Fruit fly (Drosophila melanogaster) whole organism, embryonic: ENCODE measurements around the gene NKCC.

Experiments used
- Bgb ChIP-seq: fragments of 200-800 bp; sonication (Bioruptor generic); IDR thresholded peaks from 2 replicates; pipeline ENCODE4 v1.3.6; 2022; ENCODE audit warnings: missing biosample characterization, missing genetic modification characterization; ENCODE audit not compliant: partially characterized antibody
- CG10979 ChIP-seq: fragments of 200-800 bp; sonication (Bioruptor generic); optimal IDR thresholded peaks from 2 replicates; lab custom pipeline; 2018; ENCODE audit warnings: missing biosample characterization, mild to moderate bottlenecking, missing genetic modification characterization, moderate library complexity
- CG12219 ChIP-seq: fragments of 200-800 bp; sonication (Bioruptor generic); optimal IDR thresholded peaks from 3 replicates; lab custom pipeline; 2018; ENCODE audit warnings: missing biosample characterization, mild to moderate bottlenecking, missing genetic modification characterization
- CG12769 ChIP-seq: fragments of 200-800 bp; sonication (Bioruptor generic); optimal IDR thresholded peaks from 2 replicates; lab custom pipeline; 2019; ENCODE audit warnings: missing biosample characterization, mild to moderate bottlenecking, missing genetic modification characterization, moderate library complexity
- CG13624 ChIP-seq: fragments of 200-800 bp; sonication (Bioruptor generic); optimal IDR thresholded peaks from 2 replicates; lab custom pipeline; 2016; ENCODE audit warnings: missing biosample characterization, missing genetic modification characterization
- CG14710 ChIP-seq: fragments of 200-800 bp; sonication (Bioruptor generic); optimal IDR thresholded peaks from 3 replicates; lab custom pipeline; 2019; ENCODE audit warnings: missing biosample characterization, mild to moderate bottlenecking, missing genetic modification characterization, moderate library complexity
- CG14860 ChIP-seq: fragments of 200-800 bp; sonication (Bioruptor generic); IDR thresholded peaks from 3 replicates; pipeline ENCODE4 v1.3.6; 2022; ENCODE audit warnings: missing biosample characterization, missing genetic modification characterization; ENCODE audit not compliant: partially characterized antibody
- CG15269 ChIP-seq: fragments of 200-800 bp; sonication (Bioruptor generic); optimal IDR thresholded peaks from 2 replicates; lab custom pipeline; 2018; ENCODE audit warnings: missing biosample characterization, mild to moderate bottlenecking, missing genetic modification characterization, moderate library complexity
- CG16813 ChIP-seq: fragments of 200-800 bp; sonication (Bioruptor generic); IDR thresholded peaks from 3 replicates; pipeline ENCODE4 v1.3.6; 2022; ENCODE audit warnings: missing biosample characterization, missing genetic modification characterization; ENCODE audit not compliant: partially characterized antibody
- CG17359 ChIP-seq: fragments of 200-800 bp; sonication (Bioruptor generic); optimal IDR thresholded peaks from 3 replicates; lab custom pipeline; 2018; ENCODE audit warnings: missing biosample characterization, mild to moderate bottlenecking, missing genetic modification characterization, moderate library complexity
- CG17612 ChIP-seq: fragments of 200-800 bp; sonication (Bioruptor generic); IDR thresholded peaks from 2 replicates; pipeline ENCODE4 v1.3.6; 2022; ENCODE audit warnings: missing biosample characterization, missing genetic modification characterization
- CG1832 ChIP-seq: fragments of 200-800 bp; sonication (Bioruptor generic); optimal IDR thresholded peaks from 2 replicates; lab custom pipeline; 2017; ENCODE audit warnings: missing biosample characterization, mild to moderate bottlenecking, missing genetic modification characterization, inconsistent platforms
- CG2129 ChIP-seq: fragments of 200-800 bp; sonication (Bioruptor generic); IDR thresholded peaks from 2 replicates; pipeline ENCODE4 v1.3.6; 2022; ENCODE audit warnings: missing biosample characterization, missing genetic modification characterization; ENCODE audit not compliant: partially characterized antibody
- CG2712 ChIP-seq: fragments of 200-800 bp; optimal IDR thresholded peaks from 3 replicates; lab custom pipeline; 2019; ENCODE audit warnings: missing biosample characterization, mild to moderate bottlenecking, missing genetic modification characterization, moderate library complexity
- CG3407 ChIP-seq: fragments of 200-800 bp; sonication (Bioruptor generic); optimal IDR thresholded peaks from 2 replicates; lab custom pipeline; 2018; ENCODE audit warnings: missing biosample characterization, mild to moderate bottlenecking, missing genetic modification characterization
- CG34376 ChIP-seq: fragments of 200-800 bp; sonication (Bioruptor generic); optimal IDR thresholded peaks from 2 replicates; lab custom pipeline; 2018; ENCODE audit warnings: missing biosample characterization, mild to moderate bottlenecking, missing genetic modification characterization
- CG3838 ChIP-seq: fragments of 200-800 bp; sonication (Bioruptor generic); optimal IDR thresholded peaks from 3 replicates; lab custom pipeline; 2016; ENCODE audit warnings: missing biosample characterization, missing genetic modification characterization
- CG6791 ChIP-seq: fragments of 200-800 bp; sonication (Bioruptor generic); IDR thresholded peaks from 3 replicates; pipeline ENCODE4 v1.3.6; 2022; ENCODE audit warnings: missing biosample characterization, missing genetic modification characterization; ENCODE audit not compliant: partially characterized antibody
- CG9876 ChIP-seq: fragments of 200-800 bp; sonication (Bioruptor generic); optimal IDR thresholded peaks from 2 replicates; lab custom pipeline; 2016; ENCODE audit warnings: missing biosample characterization, missing genetic modification characterization
- Chrac-16 ChIP-seq: fragments of 200-800 bp; sonication (Bioruptor generic); optimal IDR thresholded peaks from 3 replicates; lab custom pipeline; 2016; ENCODE audit warnings: missing biosample characterization, missing genetic modification characterization
- Dfd ChIP-seq, 2 experiments: fragments of >200 bp; optimal IDR thresholded peaks; 2 replicates each; lab custom pipeline; 2017; ENCODE audit warnings: missing biosample characterization in 2 of 2, missing genetic modification characterization in 2 of 2
- Dll ChIP-seq: fragments of 200-800 bp; sonication (Bioruptor generic); IDR thresholded peaks from 4 replicates; pipeline ENCODE4 v1.3.6; 2022; ENCODE audit warnings: missing biosample characterization, missing genetic modification characterization; ENCODE audit not compliant: partially characterized antibody
- Gug ChIP-seq: fragments of 200-800 bp; sonication (Bioruptor generic); IDR thresholded peaks from 4 replicates; pipeline ENCODE4 v1.3.6; 2022; ENCODE audit warnings: missing biosample characterization, missing genetic modification characterization
- Hmr ChIP-seq: fragments of 200-800 bp; sonication (Bioruptor generic); optimal IDR thresholded peaks from 3 replicates; lab custom pipeline; 2017; ENCODE audit warnings: mild to moderate bottlenecking, missing biosample characterization, missing genetic modification reagents, missing genetic modification characterization
- Jarid2 ChIP-seq: fragments of 200-800 bp; sonication (Bioruptor generic); optimal IDR thresholded peaks from 3 replicates; lab custom pipeline; 2017; ENCODE audit warnings: mild to moderate bottlenecking, missing biosample characterization, missing genetic modification reagents, missing genetic modification characterization
- Lim3 ChIP-seq: fragments of 200-800 bp; sonication (Bioruptor generic); IDR thresholded peaks from 2 replicates; pipeline ENCODE4 v1.3.6; 2022; ENCODE audit warnings: missing biosample characterization, missing genetic modification characterization
- Opbp ChIP-seq: fragments of 200-800 bp; sonication (Bioruptor generic); IDR thresholded peaks from 3 replicates; pipeline ENCODE4 v1.3.6; 2022; ENCODE audit warnings: missing biosample characterization, missing genetic modification characterization; ENCODE audit not compliant: partially characterized antibody
- Poxn ChIP-seq: fragments of 200-800 bp; sonication (Bioruptor generic); IDR thresholded peaks from 2 replicates; pipeline ENCODE4 v1.3.6; 2022; ENCODE audit warnings: missing biosample characterization, missing genetic modification characterization
- al ChIP-seq: fragments of 200-800 bp; sonication (Bioruptor generic); IDR thresholded peaks from 2 replicates; pipeline ENCODE4 v1.3.6; 2022; ENCODE audit warnings: missing biosample characterization, missing genetic modification characterization
- aop ChIP-seq: fragments of 200-800 bp; sonication (Bioruptor generic); IDR thresholded peaks from 2 replicates; pipeline ENCODE4 v1.3.6; 2022; ENCODE audit warnings: missing biosample characterization, missing genetic modification characterization
- ato ChIP-seq: fragments of 200-800 bp; sonication (Bioruptor generic); IDR thresholded peaks from 2 replicates; pipeline ENCODE4 v1.3.6; 2022; ENCODE audit warnings: missing biosample characterization, missing genetic modification characterization; ENCODE audit not compliant: partially characterized antibody
- dan ChIP-seq: fragments of 200-800 bp; sonication (Bioruptor generic); IDR thresholded peaks from 2 replicates; pipeline ENCODE4 v1.3.6; 2022; ENCODE audit warnings: missing biosample characterization, missing genetic modification characterization
- eyg ChIP-seq: fragments of 200-800 bp; sonication (Bioruptor generic); optimal IDR thresholded peaks from 3 replicates; lab custom pipeline; 2016; ENCODE audit warnings: missing biosample characterization, missing genetic modification characterization
- gfzf ChIP-seq: fragments of 200-800 bp; sonication (Bioruptor generic); optimal IDR thresholded peaks from 2 replicates; lab custom pipeline; 2016; ENCODE audit warnings: missing biosample characterization, mild to moderate bottlenecking, missing genetic modification characterization, moderate library complexity
- h ChIP-seq: fragments of >200 bp; optimal IDR thresholded peaks from 2 replicates; lab custom pipeline; 2017
- kay ChIP-seq: fragments of 200-800 bp; sonication (Bioruptor generic); optimal IDR thresholded peaks from 2 replicates; lab custom pipeline; 2016; ENCODE audit warnings: missing biosample characterization, missing genetic modification characterization
- nerfin-2 ChIP-seq: fragments of 200-800 bp; sonication (Bioruptor generic); IDR thresholded peaks from 2 replicates; pipeline ENCODE4 v1.3.6; 2022; ENCODE audit warnings: missing biosample characterization, missing genetic modification characterization; ENCODE audit not compliant: partially characterized antibody
- onecut ChIP-seq: fragments of 200-800 bp; sonication (Bioruptor generic); IDR thresholded peaks from 2 replicates; pipeline ENCODE4 v1.3.6; 2022; ENCODE audit warnings: missing biosample characterization, missing genetic modification characterization
- org-1 ChIP-seq: fragments of 200-800 bp; sonication (Bioruptor generic); optimal IDR thresholded peaks from 2 replicates; lab custom pipeline; 2017; ENCODE audit warnings: missing biosample characterization, missing genetic modification characterization
- pho ChIP-seq: fragments of 200-800 bp; sonication (Bioruptor generic); optimal IDR thresholded peaks from 2 replicates; lab custom pipeline; 2016; ENCODE audit warnings: missing biosample characterization, missing genetic modification characterization
- salm ChIP-seq: fragments of 200-800 bp; sonication (Bioruptor generic); optimal IDR thresholded peaks from 2 replicates; lab custom pipeline; 2018; ENCODE audit warnings: missing biosample characterization, mild to moderate bottlenecking, missing genetic modification characterization
- schlank ChIP-seq: fragments of 200-800 bp; sonication (Bioruptor generic); optimal IDR thresholded peaks from 2 replicates; lab custom pipeline; 2018; ENCODE audit warnings: missing biosample characterization, mild to moderate bottlenecking, missing genetic modification characterization
- sd ChIP-seq: fragments of 200-800 bp; sonication (Bioruptor generic); optimal IDR thresholded peaks from 3 replicates; lab custom pipeline; 2018; ENCODE audit warnings: missing biosample characterization, mild to moderate bottlenecking, missing genetic modification characterization, moderate library complexity
- sens-2 ChIP-seq: fragments of 200-800 bp; sonication (Bioruptor generic); IDR thresholded peaks from 2 replicates; pipeline ENCODE4 v1.3.6; 2022; ENCODE audit warnings: missing biosample characterization, missing genetic modification characterization
- sima ChIP-seq: fragments of 200-800 bp; sonication (Bioruptor generic); optimal IDR thresholded peaks from 2 replicates; lab custom pipeline; 2016; ENCODE audit warnings: missing biosample characterization, missing genetic modification characterization
- tap ChIP-seq: fragments of 200-800 bp; optimal IDR thresholded peaks from 3 replicates; lab custom pipeline; 2019; ENCODE audit warnings: missing biosample characterization, mild to moderate bottlenecking, missing genetic modification characterization, moderate library complexity
- tna ChIP-seq: fragments of 200-800 bp; sonication (Bioruptor generic); IDR thresholded peaks from 2 replicates; pipeline ENCODE4 v1.3.6; 2022; ENCODE audit warnings: missing biosample characterization, missing genetic modification characterization; ENCODE audit not compliant: partially characterized antibody
- unc-4 ChIP-seq: fragments of 200-800 bp; sonication (Bioruptor generic); IDR thresholded peaks from 2 replicates; pipeline ENCODE4 v1.3.6; 2022; ENCODE audit warnings: missing biosample characterization, missing genetic modification characterization; ENCODE audit not compliant: partially characterized antibody

The NKCC gene

DNA sequence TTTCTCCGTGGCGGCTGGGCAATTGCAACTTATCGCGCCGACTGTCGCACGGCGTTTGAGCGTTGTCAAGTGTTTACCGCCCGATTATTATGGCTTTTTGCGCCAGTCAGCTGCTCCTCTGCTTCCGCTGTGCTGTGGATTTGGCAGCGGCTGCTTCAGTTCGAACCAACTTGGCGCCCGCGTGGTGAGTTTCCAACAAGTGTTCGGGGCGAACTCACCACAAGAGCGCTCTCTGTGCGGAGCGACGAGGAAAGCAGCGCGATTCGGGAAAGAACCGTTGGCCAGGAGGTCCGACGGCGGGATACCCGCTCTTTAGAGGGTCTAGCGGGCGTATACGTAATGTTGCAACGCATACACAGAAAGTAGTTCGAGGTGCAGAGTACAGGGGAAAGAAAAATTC, at the start of gene NKCC (continued):
- TF ChIP-seq CG12769 (tag; lab: Kevin White, UChicago) (peak; percentile 30), Dfd (GFP tag; optimal IDR thresholded peaks at IDR 0.05; lab: Kevin White, UChicago) (no peak), CG34376 (GFP tag; lab: Kevin White, UChicago) (peak; percentile 15), CG3838 (GFP tag; lab: Kevin White, UChicago) (no peak), Jarid2 (GFP tag; lab: Kevin White, UChicago) (no peak)

DNA sequence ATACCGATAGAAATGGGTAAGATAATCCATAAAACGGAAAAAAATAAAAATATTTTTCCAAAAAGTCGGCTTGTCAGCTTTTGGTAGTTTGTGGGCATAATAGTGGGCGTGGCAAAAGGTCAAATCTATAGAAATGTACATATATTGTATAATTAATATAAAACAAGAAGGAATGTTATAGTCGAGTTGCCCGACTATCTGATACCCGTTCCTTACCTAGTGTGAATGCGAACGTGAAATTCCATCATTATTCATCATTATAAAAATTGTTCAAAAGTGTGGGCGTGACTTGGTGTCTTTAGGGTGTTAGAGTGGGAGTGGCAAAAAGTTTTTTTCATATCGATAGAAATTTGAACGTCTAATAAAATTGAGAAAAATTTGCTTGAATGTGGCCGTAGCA, 49.1 kb upstream of the NKCC start:
- no peak for TF ChIP-seq Poxn (GFP tag; lab: Robert Waterston, UW)
- TF ChIP-seq CG17359 (tag; lab: Kevin White, UChicago): no peak
- no peak for TF ChIP-seq aop (GFP tag; lab: Robert Waterston, UW)
- TF ChIP-seq Lim3 (GFP tag; lab: Robert Waterston, UW): no peak
- no peak for TF ChIP-seq Dll (GFP tag; lab: Robert Waterston, UW)
- no peak for TF ChIP-seq h (lab: Kevin White, UChicago)
- no peak for TF ChIP-seq sens-2 (GFP tag; lab: Robert Waterston, UW)
- TF ChIP-seq sd (tag; lab: Kevin White, UChicago): no peak
- no peak for TF ChIP-seq CG12769 (tag; lab: Kevin White, UChicago)
- no peak for TF ChIP-seq kay
- peak; percentile 34; the same call in 1 of the 2 replicates for TF ChIP-seq tna (GFP tag; lab: Robert Waterston, UW)
- TF ChIP-seq gfzf (GFP tag; lab: Kevin White, UChicago): peak; percentile 10
- 0 out of 3 replicates have a peak, but pooled peaks have one; percentile 44 for TF ChIP-seq CG6791
- no peak for TF ChIP-seq tap (tag; lab: Kevin White, UChicago)
- TF ChIP-seq Hmr: no peak
- TF ChIP-seq ato: 0 out of 2 replicates have a peak, but pooled peaks have one; percentile 33
- no peak for TF ChIP-seq CG14710 (tag; lab: Kevin White, UChicago)
- TF ChIP-seq Gug (GFP tag; lab: Robert Waterston, UW): no peak
- peak; percentile 61 for TF ChIP-seq nerfin-2 (GFP tag; lab: Robert Waterston, UW)
- no peak for TF ChIP-seq CG10979 (tag; lab: Kevin White, UChicago)
- peak; percentile 40; the same call in 1 of the 3 replicates for TF ChIP-seq CG14860 (GFP tag; lab: Robert Waterston, UW)
- no peak for TF ChIP-seq CG12219 (GFP tag; lab: Kevin White, UChicago)
- TF ChIP-seq schlank (tag; lab: Kevin White, UChicago): no peak
- no peak for TF ChIP-seq Chrac-16 (GFP tag; lab: Kevin White, UChicago)
- peak; percentile 15; the same call in 1 of the 3 replicates for TF ChIP-seq Opbp
- no peak for TF ChIP-seq CG3407 (GFP tag; lab: Kevin White, UChicago)
- TF ChIP-seq Bgb: no peak
- TF ChIP-seq unc-4 (GFP tag; lab: Robert Waterston, UW): no peak
- TF ChIP-seq onecut (GFP tag; lab: Robert Waterston, UW): no peak
- no peak for TF ChIP-seq pho (GFP tag; lab: Kevin White, UChicago)
- TF ChIP-seq org-1 (GFP tag; lab: Kevin White, UChicago): no peak
- no peak for TF ChIP-seq eyg (GFP tag; lab: Kevin White, UChicago)
- no peak for TF ChIP-seq CG17612 (GFP tag; lab: Robert Waterston, UW)
- no peak for TF ChIP-seq CG9876 (GFP tag; lab: Kevin White, UChicago)
- no peak for TF ChIP-seq CG2129 (GFP tag; lab: Robert Waterston, UW)
- TF ChIP-seq dan: no peak
- TF ChIP-seq CG16813 (GFP tag; lab: Robert Waterston, UW): peak; percentile 67
- no peak for TF ChIP-seq al
- TF ChIP-seq CG15269 (tag; lab: Kevin White, UChicago): no peak
- TF ChIP-seq CG2712 (tag; lab: Kevin White, UChicago): no peak
- TF ChIP-seq CG1832 (GFP tag; lab: Kevin White, UChicago): no peak
- TF ChIP-seq sima (GFP tag; lab: Kevin White, UChicago): no peak
- no peak for TF ChIP-seq CG13624 (GFP tag; lab: Kevin White, UChicago)
- no peak for TF ChIP-seq salm (tag; lab: Kevin White, UChicago)
